Worm (Caenorhabditis elegans) whole organism, midembryonic: Measurements from ENCODE around the gene Y69E1A.3.

ENCODE experiments used
- T22C8.4 ChIP-seq: fragments of 200-800 bp; sonication (Bioruptor generic); IDR thresholded peaks from 2 replicates; pipeline ENCODE4 v1.3.6; 2022; ENCODE audit warnings: missing genetic modification characterization, missing compliant biosample characterization
- cog-1 ChIP-seq: sonication (generic microtip); optimal IDR thresholded peaks from 2 replicates; lab custom pipeline; 2016; ENCODE audit warnings: missing genetic modification characterization, missing compliant biosample characterization
- flt-1 ChIP-seq: fragments of 200-800 bp; sonication (Bioruptor generic); IDR thresholded peaks from 2 replicates; pipeline ENCODE4 v1.3.6; 2022; ENCODE audit warnings: missing genetic modification characterization, missing compliant biosample characterization
- klf-2 ChIP-seq: fragments of 200-800 bp; sonication (Bioruptor generic); conservative IDR thresholded peaks from 2 replicates; pipeline ENCODE4 v1.3.6; 2022; ENCODE audit warnings: missing genetic modification reagents, missing genetic modification characterization, missing compliant biosample characterization
- med-1 ChIP-seq: sonication (generic microtip); optimal IDR thresholded peaks from 2 replicates; lab custom pipeline; 2017; ENCODE audit warnings: missing genetic modification characterization, mild to moderate bottlenecking, missing compliant biosample characterization, antibody characterized with exemption, missing genetic modification reagents; ENCODE audit not compliant: insufficient read depth
- ref-1 ChIP-seq: fragments of 200-800 bp; sonication (Bioruptor generic); conservative IDR thresholded peaks from 2 replicates; pipeline ENCODE4 v1.3.6; 2022; ENCODE audit warnings: missing genetic modification reagents, missing genetic modification characterization, missing compliant biosample characterization
- tab-1 ChIP-seq: fragments of 200-800 bp; sonication (Bioruptor generic); IDR thresholded peaks from 2 replicates; pipeline ENCODE4 v1.3.6; 2022; ENCODE audit warnings: missing genetic modification characterization, missing compliant biosample characterization
- ztf-23 ChIP-seq: fragments of 200-800 bp; sonication (Bioruptor generic); IDR thresholded peaks from 2 replicates; pipeline ENCODE4 v1.3.6; 2022; ENCODE audit warnings: missing genetic modification reagents, missing genetic modification characterization, missing compliant biosample characterization
- ztf-29 ChIP-seq: fragments of 200-800 bp; sonication (Bioruptor generic); IDR thresholded peaks from 2 replicates; pipeline ENCODE4 v1.3.6; 2022; ENCODE audit warnings: missing genetic modification reagents, missing genetic modification characterization, missing compliant biosample characterization

DNA sequence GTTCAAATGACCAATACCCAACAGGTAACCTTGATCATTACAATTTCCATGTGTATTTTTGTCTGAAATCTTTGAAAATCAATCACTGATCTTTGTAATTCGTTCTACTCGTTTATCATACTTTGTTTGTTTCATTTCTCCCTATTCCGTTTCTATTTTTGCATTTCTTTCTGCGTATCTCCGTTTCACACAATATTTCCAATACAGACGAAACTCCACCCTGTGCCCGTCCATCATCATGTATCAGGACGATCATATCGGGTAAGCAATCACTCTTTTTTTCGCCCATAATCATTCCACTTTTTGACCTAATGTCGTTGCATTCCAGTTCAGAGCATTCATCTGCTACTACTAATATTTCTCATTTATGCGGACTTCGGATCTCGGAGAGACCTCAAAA lies 42.4 kb upstream of the Y69E1A.3 start, which contains the start of gene pyk-2:
- TF ChIP-seq tab-1 (no peak), klf-2 (GFP tag; lab: Robert Waterston, UW) (no peak), ref-1 (GFP tag; lab: Robert Waterston, UW) (no peak), med-1 (no peak), ztf-29 (GFP tag; lab: Robert Waterston, UW) (no peak), T22C8.4 (GFP tag; lab: Robert Waterston, UW) (no peak), cog-1 (tag; lab: Kevin White, UChicago) (no peak), flt-1 (GFP tag; lab: Robert Waterston, UW) (no peak), ztf-23 (GFP tag; lab: Robert Waterston, UW) (no peak)
